Worm (Caenorhabditis elegans): ENCODE results near the gene gpx-6.

The gpx-6 gene

ce11 chrIV:8188421-8189112 lies 33.4 kb upstream of the gpx-6 start:
- TF ChIP-seq tbx-37 (GFP tag; conservative IDR thresholded peaks at IDR 0.05), result no peak
- 0 out of 2 replicates have a peak, but pooled peaks have one; percentile 30 for TF ChIP-seq pes-1 (GFP tag; IDR thresholded peaks at IDR 0.05)

- TF ChIP-seq ets-7 (tag; optimal IDR thresholded peaks at IDR 0.05) (no peak), hnd-1 (tag; optimal IDR thresholded peaks at IDR 0.05) (no peak), ceh-13 (GFP tag; optimal IDR thresholded peaks at IDR 0.05) (no peak), aly-1 (tag; optimal IDR thresholded peaks at IDR 0.05) (no peak), sea-1 (GFP tag; conservative IDR thresholded peaks at IDR 0.05) (0 out of 2 replicates have a peak, but pooled peaks have one; percentile 32), ama-1 (optimal IDR thresholded peaks at IDR 0.05) (no peak)
Observed at ce11 chrIV:8189667-8190066, 32.3 kb upstream of the gpx-6 start.

ce11 chrIV:8192878-8193277 lies 29.1 kb upstream of the gpx-6 start:
- TF ChIP-seq hnd-1 (tag; optimal IDR thresholded peaks at IDR 0.05), result no peak
- TF ChIP-seq F13C5.2 (tag; optimal IDR thresholded peaks at IDR 0.05), result no peak
- no peak for TF ChIP-seq ceh-13 (GFP tag; optimal IDR thresholded peaks at IDR 0.05)
- TF ChIP-seq ets-7 (tag; optimal IDR thresholded peaks at IDR 0.05), result no peak
- no peak for TF ChIP-seq hmg-4 (GFP tag; optimal IDR thresholded peaks at IDR 0.05)

ce11 chrIV:8198851-8199250 lies 23.2 kb upstream of the gpx-6 start, which contains the start of gene wsp-1:
wsp-1 (minus strand) TSS chrIV:8198951.
- TF ChIP-seq B0310.2 (tag; optimal IDR thresholded peaks at IDR 0.05), result no peak
- no peak for TF ChIP-seq ceh-13 (GFP tag; optimal IDR thresholded peaks at IDR 0.05)
- TF ChIP-seq F13C5.2 (tag; optimal IDR thresholded peaks at IDR 0.05), result no peak
- no peak for TF ChIP-seq flt-1 (GFP tag; IDR thresholded peaks at IDR 0.05)
- no peak for TF ChIP-seq scrt-1 (GFP tag; IDR thresholded peaks at IDR 0.05)
- no peak for TF ChIP-seq ceh-36 (tag; optimal IDR thresholded peaks at IDR 0.05)
- TF ChIP-seq aly-1 (tag; optimal IDR thresholded peaks at IDR 0.05), result no peak
- no peak for TF ChIP-seq tbx-37 (GFP tag; conservative IDR thresholded peaks at IDR 0.05)
- TF ChIP-seq hmbx-1 (tag; optimal IDR thresholded peaks at IDR 0.05), result no peak
- TF ChIP-seq tbx-11 (GFP tag; IDR thresholded peaks at IDR 0.05), result no peak
- TF ChIP-seq pes-1 (GFP tag; IDR thresholded peaks at IDR 0.05), result no peak
- TF ChIP-seq hmg-4 (GFP tag; optimal IDR thresholded peaks at IDR 0.05), result no peak
- TF ChIP-seq ets-7 (tag; optimal IDR thresholded peaks at IDR 0.05), result no peak
- no peak for TF ChIP-seq ama-1 (optimal IDR thresholded peaks at IDR 0.05)
- TF ChIP-seq tra-4 (tag; optimal IDR thresholded peaks at IDR 0.05), result no peak
- TF ChIP-seq sea-1 (GFP tag; conservative IDR thresholded peaks at IDR 0.05), result no peak
- TF ChIP-seq hnd-1 (tag; optimal IDR thresholded peaks at IDR 0.05), result no peak

- TF ChIP-seq B0310.2 (tag; optimal IDR thresholded peaks at IDR 0.05), result no peak
- TF ChIP-seq ama-1 (optimal IDR thresholded peaks at IDR 0.05), result no peak
- no peak for TF ChIP-seq ets-7 (tag; optimal IDR thresholded peaks at IDR 0.05)
- TF ChIP-seq pes-1 (GFP tag; IDR thresholded peaks at IDR 0.05), result no peak
- no peak for TF ChIP-seq flt-1 (GFP tag; IDR thresholded peaks at IDR 0.05)
- no peak for TF ChIP-seq hmg-4 (GFP tag; optimal IDR thresholded peaks at IDR 0.05)
Observed at ce11 chrIV:8199274-8199673, 22.7 kb upstream of the gpx-6 start.

- TF ChIP-seq B0310.2 (tag; optimal IDR thresholded peaks at IDR 0.05) (no peak), ceh-13 (GFP tag; optimal IDR thresholded peaks at IDR 0.05) (no peak), scrt-1 (GFP tag; IDR thresholded peaks at IDR 0.05) (no peak)
Observed at ce11 chrIV:8199824-8200223, 22.2 kb upstream of the gpx-6 start.

ce11 chrIV:8201133-8201532 lies 20.9 kb upstream of the gpx-6 start, which contains the start of gene glrx-22:
glrx-22 (minus strand) TSS chrIV:8201233.
- no peak for TF ChIP-seq scrt-1 (GFP tag; IDR thresholded peaks at IDR 0.05)
- no peak for TF ChIP-seq sea-1 (GFP tag; conservative IDR thresholded peaks at IDR 0.05)
- TF ChIP-seq ceh-36 (tag; optimal IDR thresholded peaks at IDR 0.05), result no peak
- TF ChIP-seq hmbx-1 (tag; optimal IDR thresholded peaks at IDR 0.05), result no peak
- no peak for TF ChIP-seq pes-1 (GFP tag; IDR thresholded peaks at IDR 0.05)
- no peak for TF ChIP-seq ceh-13 (GFP tag; optimal IDR thresholded peaks at IDR 0.05)
- no peak for TF ChIP-seq ets-7 (tag; optimal IDR thresholded peaks at IDR 0.05)
- TF ChIP-seq F13C5.2 (tag; optimal IDR thresholded peaks at IDR 0.05), result no peak
- TF ChIP-seq flt-1 (GFP tag; IDR thresholded peaks at IDR 0.05), result no peak
- TF ChIP-seq hnd-1 (tag; optimal IDR thresholded peaks at IDR 0.05), result no peak

ce11 chrIV:8203555-8203954 lies 18.4 kb upstream of the gpx-6 start:
- TF ChIP-seq aly-1 (tag; optimal IDR thresholded peaks at IDR 0.05), result no peak

- no peak for TF ChIP-seq tbx-37 (GFP tag; conservative IDR thresholded peaks at IDR 0.05)
- no peak for TF ChIP-seq flt-1 (GFP tag; IDR thresholded peaks at IDR 0.05)
- no peak for TF ChIP-seq aly-1 (tag; optimal IDR thresholded peaks at IDR 0.05)
- no peak for TF ChIP-seq B0310.2 (tag; optimal IDR thresholded peaks at IDR 0.05)
- TF ChIP-seq hmbx-1 (tag; optimal IDR thresholded peaks at IDR 0.05), result no peak
- TF ChIP-seq tbx-11 (GFP tag; IDR thresholded peaks at IDR 0.05), result no peak
- TF ChIP-seq ceh-13 (GFP tag; optimal IDR thresholded peaks at IDR 0.05), result no peak
- no peak for TF ChIP-seq hnd-1 (tag; optimal IDR thresholded peaks at IDR 0.05)
- no peak for TF ChIP-seq hmg-4 (GFP tag; optimal IDR thresholded peaks at IDR 0.05)
- TF ChIP-seq ets-7 (tag; optimal IDR thresholded peaks at IDR 0.05), result no peak
- no peak for TF ChIP-seq scrt-1 (GFP tag; IDR thresholded peaks at IDR 0.05)
- no peak for TF ChIP-seq tra-4 (tag; optimal IDR thresholded peaks at IDR 0.05)
- no peak for TF ChIP-seq ama-1 (optimal IDR thresholded peaks at IDR 0.05)
- TF ChIP-seq F13C5.2 (tag; optimal IDR thresholded peaks at IDR 0.05), result no peak
- no peak for TF ChIP-seq ceh-36 (tag; optimal IDR thresholded peaks at IDR 0.05)
- no peak for TF ChIP-seq pes-1 (GFP tag; IDR thresholded peaks at IDR 0.05)
Observed at ce11 chrIV:8205272-8206098, 16.5 kb upstream of the gpx-6 start, which contains the start of gene hgrs-1. hgrs-1 (minus strand) TSS chrIV:8206048.
